In the genomic region with DNA sequence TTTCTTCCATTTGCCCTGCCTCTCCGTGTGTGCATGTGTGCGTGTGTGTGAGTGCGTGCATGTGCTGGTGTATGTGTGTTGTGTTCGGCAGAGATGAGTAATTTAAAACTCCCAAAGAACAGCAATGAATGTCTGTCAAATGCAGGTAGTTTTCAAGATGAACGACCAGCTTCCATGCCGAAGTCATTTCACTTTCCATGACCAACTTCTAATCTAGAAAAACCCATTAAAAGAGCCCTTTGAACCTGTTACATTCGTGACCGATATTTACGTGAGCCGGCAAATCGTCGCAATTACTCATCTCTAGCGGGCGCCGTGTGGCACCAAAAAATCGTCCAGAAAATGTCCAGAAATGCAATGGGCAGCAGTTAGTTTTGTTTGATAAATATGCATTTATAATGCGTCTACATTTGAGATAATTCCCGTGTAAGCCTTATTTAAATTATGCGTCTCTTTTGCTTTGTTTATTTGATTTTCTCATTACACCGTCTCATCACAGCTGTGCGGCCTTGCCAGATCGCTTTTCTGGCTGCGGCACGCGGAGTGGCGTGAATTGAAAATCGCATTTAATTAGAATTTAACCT, we compare ENCODE assay signal across 2 fruit fly cellular contexts.
TF ChIP-seq lines count a peak whose summit lies in the region.

No protein-coding gene starts in this region.

TF ChIP-seq in whole organism, embryonic, 481 proteins besides CTCF, POLR2A, EP300 and RAD21 (continued from another document and continues in another):
- TF ChIP-seq CG4328 (GFP tag; optimal IDR thresholded peaks at IDR 0.05; lab: Kevin White, UChicago) (no peak), ATbp (GFP tag; optimal IDR thresholded peaks at IDR 0.05; lab: Kevin White, UChicago) (no peak), shn (GFP tag; optimal IDR thresholded peaks at IDR 0.05; lab: Kevin White, UChicago) (peak; percentile 63), MESR4 (GFP tag; optimal IDR thresholded peaks at IDR 0.05; lab: Kevin White, UChicago) (no peak), ab (GFP tag; optimal IDR thresholded peaks at IDR 0.05; lab: Kevin White, UChicago) (no peak), Chrac-16 (GFP tag; optimal IDR thresholded peaks at IDR 0.05; lab: Kevin White, UChicago) (peak; percentile 42), z (GFP tag; IDR thresholded peaks at IDR 0.05; lab: Robert Waterston, UW) (no peak), Mad (GFP tag; optimal IDR thresholded peaks at IDR 0.05; lab: Kevin White, UChicago) (peak; percentile 39), stwl (tag; optimal IDR thresholded peaks at IDR 0.05; lab: Kevin White, UChicago) (peak; percentile 30), lov (optimal IDR thresholded peaks at IDR 0.05; lab: Kevin White, UChicago) (no peak), lov (GFP tag; IDR thresholded peaks at IDR 0.05; lab: Robert Waterston, UW) (no peak), sna (GFP tag; IDR thresholded peaks at IDR 0.05; lab: Robert Waterston, UW; ENCODE audit: partially characterized antibody) (peak; percentile 72), corto (GFP tag; optimal IDR thresholded peaks at IDR 0.05; lab: Kevin White, UChicago) (no peak), CG10565 (GFP tag; optimal IDR thresholded peaks at IDR 0.05; lab: Kevin White, UChicago) (no peak), zen2 (GFP tag; IDR thresholded peaks at IDR 0.05; lab: Robert Waterston, UW; ENCODE audit: partially characterized antibody) (peak; percentile 59; the same call in 1 of the 3 replicates), so (GFP tag; IDR thresholded peaks at IDR 0.05; lab: Robert Waterston, UW) (no peak), Trl (optimal IDR thresholded peaks at IDR 0.05; lab: Kevin White, UChicago) (peak in 1 of 2 experiments; percentile 29), Trl (GFP tag; optimal IDR thresholded peaks at IDR 0.05; lab: Kevin White, UChicago) (peak; percentile 46), esg (GFP tag; conservative IDR thresholded peaks at IDR 0.05; lab: Robert Waterston, UW) (no peak), CG6854 (GFP tag; optimal IDR thresholded peaks at IDR 0.05; lab: Kevin White, UChicago) (no peak), CG15479 (GFP tag; optimal IDR thresholded peaks at IDR 0.05; lab: Kevin White, UChicago) (no peak), Jarid2 (GFP tag; optimal IDR thresholded peaks at IDR 0.05; lab: Kevin White, UChicago) (no peak), Scr (GFP tag; IDR thresholded peaks at IDR 0.05; lab: Robert Waterston, UW; ENCODE audit: partially characterized antibody) (peak; percentile 85), cad (GFP tag; optimal IDR thresholded peaks at IDR 0.05; lab: Kevin White, UChicago) (no peak), CG11398 (GFP tag; optimal IDR thresholded peaks at IDR 0.05; lab: Kevin White, UChicago) (no peak), CG12659 (GFP tag; optimal IDR thresholded peaks at IDR 0.05; lab: Kevin White, UChicago) (peak; percentile 19), Hsf (GFP tag; optimal IDR thresholded peaks at IDR 0.05; lab: Kevin White, UChicago) (peak; percentile 55), Drgx (GFP tag; IDR thresholded peaks at IDR 0.05; lab: Robert Waterston, UW) (no peak), aop (GFP tag; IDR thresholded peaks at IDR 0.05; lab: Robert Waterston, UW) (no peak), CG4854 (GFP tag; optimal IDR thresholded peaks at IDR 0.05; lab: Kevin White, UChicago) (no peak), CG2678 (tag; optimal IDR thresholded peaks at IDR 0.05; lab: Kevin White, UChicago) (peak; percentile 51), CG15269 (tag; optimal IDR thresholded peaks at IDR 0.05; lab: Kevin White, UChicago) (peak; percentile 18), Sry-β (GFP tag; optimal IDR thresholded peaks at IDR 0.05; lab: Kevin White, UChicago) (peak; percentile 76), CG7745 (tag; optimal IDR thresholded peaks at IDR 0.05; lab: Kevin White, UChicago) (no peak), CG4730 (GFP tag; IDR thresholded peaks at IDR 0.05; lab: Robert Waterston, UW) (no peak), Dfd (GFP tag; optimal IDR thresholded peaks at IDR 0.05; lab: Kevin White, UChicago) (no peak), bbx (GFP tag; IDR thresholded peaks at IDR 0.05; lab: Robert Waterston, UW; ENCODE audit: partially characterized antibody) (no peak; the same call in 1 of the 2 replicates), Lpt (GFP tag; optimal IDR thresholded peaks at IDR 0.05; lab: Kevin White, UChicago) (no peak), ro (GFP tag; IDR thresholded peaks at IDR 0.05; lab: Robert Waterston, UW) (no peak), Hr3 (GFP tag; optimal IDR thresholded peaks at IDR 0.05; lab: Kevin White, UChicago) (peak; percentile 40), dati (GFP tag; IDR thresholded peaks at IDR 0.05; lab: Robert Waterston, UW) (no peak), ase (GFP tag; IDR thresholded peaks at IDR 0.05; lab: Robert Waterston, UW) (no peak), Eip74EF (GFP tag; optimal IDR thresholded peaks at IDR 0.05; lab: Kevin White, UChicago) (no peak), CG15696 (tag; optimal IDR thresholded peaks at IDR 0.05; lab: Kevin White, UChicago) (peak; percentile 33), fd96Cb (tag; optimal IDR thresholded peaks at IDR 0.05; lab: Kevin White, UChicago) (no peak), PHDP (tag; optimal IDR thresholded peaks at IDR 0.05; lab: Kevin White, UChicago) (no peak), CG11456 (GFP tag; IDR thresholded peaks at IDR 0.05; lab: Robert Waterston, UW) (peak; percentile 69; the same call in 2 of the 3 replicates), CG8388 (GFP tag; optimal IDR thresholded peaks at IDR 0.05; lab: Kevin White, UChicago) (no peak), Hr78 (GFP tag; optimal IDR thresholded peaks at IDR 0.05; lab: Kevin White, UChicago) (no peak), CG2889 (GFP tag; IDR thresholded peaks at IDR 0.05; lab: Robert Waterston, UW) (no peak), CG12236 (GFP tag; optimal IDR thresholded peaks at IDR 0.05; lab: Kevin White, UChicago) (no peak), CG9932 (GFP tag; IDR thresholded peaks at IDR 0.05; lab: Robert Waterston, UW) (peak; percentile 70), lab (GFP tag; optimal IDR thresholded peaks at IDR 0.05; lab: Kevin White, UChicago) (peak; percentile 30), unc-4 (GFP tag; IDR thresholded peaks at IDR 0.05; lab: Robert Waterston, UW; ENCODE audit: partially characterized antibody) (peak; percentile 74), CG11504 (tag; optimal IDR thresholded peaks at IDR 0.05; lab: Kevin White, UChicago) (peak; percentile 41), Dip3 (GFP tag; optimal IDR thresholded peaks at IDR 0.05; lab: Kevin White, UChicago) (peak; percentile 18), HLH3B (GFP tag; IDR thresholded peaks at IDR 0.05; lab: Robert Waterston, UW) (no peak), Doc2 (GFP tag; IDR thresholded peaks at IDR 0.05; lab: Robert Waterston, UW) (no peak), CG14965 (GFP tag; optimal IDR thresholded peaks at IDR 0.05; lab: Kevin White, UChicago; ENCODE audit: borderline replicate concordance) (no peak), unpg (GFP tag; optimal IDR thresholded peaks at IDR 0.05; lab: Kevin White, UChicago) (no peak), cwo (GFP tag; optimal IDR thresholded peaks at IDR 0.05; lab: Kevin White, UChicago) (no peak), Bdp1 (GFP tag; optimal IDR thresholded peaks at IDR 0.05; lab: Kevin White, UChicago) (peak; percentile 0), crp (GFP tag; optimal IDR thresholded peaks at IDR 0.05; lab: Kevin White, UChicago) (peak in 1 of 2 experiments; percentile 71)

TF ChIP-seq in whole organism, prepupa, 60 proteins besides CTCF, POLR2A, EP300 and RAD21 (continued from another document):
- TF ChIP-seq CG10631 (GFP tag; optimal IDR thresholded peaks at IDR 0.05; lab: Kevin White, UChicago) (peak; percentile 62), Sox102F (GFP tag; optimal IDR thresholded peaks at IDR 0.05; lab: Kevin White, UChicago) (peak; percentile 26), lz (GFP tag; optimal IDR thresholded peaks at IDR 0.05; lab: Kevin White, UChicago) (peak; percentile 62), CG6163 (GFP tag; IDR thresholded peaks at IDR 0.05; lab: Robert Waterston, UW) (peak; percentile 45; the same call in 1 of the 3 replicates), salr (GFP tag; optimal IDR thresholded peaks at IDR 0.05; lab: Kevin White, UChicago) (peak in 1 of 2 experiments; percentile 22), Ets21C (GFP tag; optimal IDR thresholded peaks at IDR 0.05; lab: Kevin White, UChicago) (peak; percentile 42), CG16779 (tag; optimal IDR thresholded peaks at IDR 0.05; lab: Kevin White, UChicago) (no peak), topi (GFP tag; optimal IDR thresholded peaks at IDR 0.05; lab: Kevin White, UChicago) (peak; percentile 40), CG11902 (GFP tag; optimal IDR thresholded peaks at IDR 0.05; lab: Kevin White, UChicago) (no peak), dsx (GFP tag; optimal IDR thresholded peaks at IDR 0.05; lab: Kevin White, UChicago; ENCODE audit: poor library complexity, severe bottlenecking) (no peak), Hr39 (GFP tag; optimal IDR thresholded peaks at IDR 0.05; lab: Kevin White, UChicago) (peak; percentile 68)
